Fruit fly (Drosophila melanogaster) whole organism: ENCODE results near the gene Oseg5.

Experiments used
- CG8478 ChIP-seq: fragments of >200 bp; optimal IDR thresholded peaks from 2 replicates; lab custom pipeline; 2018; ENCODE audit warnings: inconsistent platforms
- usp ChIP-seq: fragments of >200 bp; optimal IDR thresholded peaks from 2 replicates; lab custom pipeline; 2017; ENCODE audit warnings: missing biosample characterization, missing genetic modification characterization, mixed read lengths

- TF ChIP-seq usp (GFP tag; lab: Kevin White, UChicago) (no peak), CG8478 (lab: Kevin White, UChicago) (no peak)
Observed at dm6 chr2L:20849000-20849399, 13.4 kb upstream of the Oseg5 start, which contains the start of gene CG14402.
